Worm (Caenorhabditis elegans) whole organism, L1 larva: ENCODE results near the gene Y62E10A.13.

Experiments
- C04F5.9 ChIP-seq: sonication (generic microtip); optimal IDR thresholded peaks from 2 replicates; lab custom pipeline; 2016; ENCODE audit warnings: missing genetic modification characterization, missing compliant biosample characterization
- C16A3.4 ChIP-seq: fragments of 150-350 bp; optimal IDR thresholded peaks from 2 replicates; lab custom pipeline; 2014; ENCODE audit warnings: missing biosample characterization, missing genetic modification characterization
- aha-1 ChIP-seq: fragments of 150-350 bp; optimal IDR thresholded peaks from 2 replicates; lab custom pipeline; 2014; ENCODE audit warnings: missing biosample characterization, missing genetic modification characterization
- ceh-82 ChIP-seq, 3 experiments: fragments of 150-350 bp in 1 of 3; sonication (generic microtip) in 2 of 3; optimal IDR thresholded peaks; 2 replicates each; lab custom pipeline; 2014 to 2017; ENCODE audit warnings: missing biosample characterization in 3 of 3, missing genetic modification characterization in 3 of 3
- dsc-1 ChIP-seq: sonication (generic microtip); optimal IDR thresholded peaks from 2 replicates; lab custom pipeline; 2016; ENCODE audit warnings: mild to moderate bottlenecking, missing genetic modification characterization, missing compliant biosample characterization
- elt-3 ChIP-seq, 6 experiments: fragments of 150-350 bp in 1 of 6; sonication (generic microtip); optimal IDR thresholded peaks; 2 replicates each; lab custom pipeline; 2017 to 2018; ENCODE audit warnings: missing biosample characterization in 6 of 6, missing genetic modification characterization in 6 of 6, inconsistent platforms in 1 of 6
- grh-1 ChIP-seq: fragments of 200-800 bp; sonication (Bioruptor generic); IDR thresholded peaks from 2 replicates; pipeline ENCODE4 v1.3.6; 2022; ENCODE audit warnings: missing genetic modification reagents, missing genetic modification characterization, missing compliant biosample characterization
- hlh-17 ChIP-seq: fragments of 200-800 bp; sonication (Bioruptor generic); optimal IDR thresholded peaks from 2 replicates; lab custom pipeline; 2018; ENCODE audit warnings: missing genetic modification characterization, mild to moderate bottlenecking, missing compliant biosample characterization, moderate library complexity, borderline replicate concordance
- lin-35 ChIP-seq, 2 experiments: fragments of 150-350 bp; optimal IDR thresholded peaks; 2 replicates each; lab custom pipeline; 2014; ENCODE audit warnings: missing biosample characterization in 2 of 2, missing genetic modification characterization in 2 of 2, missing genetic modification reagents in 2 of 2
- nhr-77 ChIP-seq: fragments of 150-350 bp; optimal IDR thresholded peaks from 2 replicates; lab custom pipeline; 2014; ENCODE audit warnings: missing biosample characterization, missing genetic modification characterization
- snpc-4 ChIP-seq: fragments of 150-350 bp; optimal IDR thresholded peaks from 2 replicates; lab custom pipeline; 2014; ENCODE audit warnings: missing biosample characterization, missing genetic modification characterization
- ztf-11 ChIP-seq, 2 experiments: sonication (generic microtip); optimal IDR thresholded peaks; 2 replicates each; lab custom pipeline; 2016 to 2017; ENCODE audit warnings: missing genetic modification characterization in 2 of 2, missing biosample characterization in 1 of 2, missing compliant biosample characterization in 1 of 2

DNA sequence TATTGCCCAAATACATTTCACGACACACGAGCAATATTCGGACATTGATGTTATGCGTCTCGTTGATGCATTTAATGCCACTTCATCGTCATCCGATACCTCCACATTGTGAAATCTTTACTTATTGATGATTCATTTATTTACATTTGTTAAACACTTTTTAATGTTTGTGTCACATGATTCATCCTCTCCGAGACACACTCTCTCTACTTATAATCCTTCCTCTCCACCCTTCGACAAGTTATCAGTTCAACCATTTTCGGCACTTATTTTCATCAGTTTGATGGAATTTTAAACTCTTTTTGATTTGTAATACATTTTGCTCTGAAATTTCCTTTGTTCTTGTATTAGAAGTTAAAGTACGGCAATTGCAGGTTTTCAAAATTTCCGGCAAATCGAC, 52.8 kb downstream of the Y62E10A.13 start:
- TF ChIP-seq ztf-11 (tag; optimal IDR thresholded peaks at IDR 0.05; lab: Kevin White, UChicago) = no peak
- TF ChIP-seq dsc-1 (tag; lab: Kevin White, UChicago) = no peak
- no peak for TF ChIP-seq C04F5.9
- TF ChIP-seq lin-35 (GFP tag; optimal IDR thresholded peaks at IDR 0.05; lab: Kevin White, UChicago) = peak in 1 of 2 experiments; percentile 53
- no peak for TF ChIP-seq snpc-4 (tag; lab: Kevin White, UChicago)
- TF ChIP-seq elt-3 (tag; optimal IDR thresholded peaks at IDR 0.05; lab: Kevin White, UChicago) = no peak
- no peak for TF ChIP-seq hlh-17 (GFP tag; lab: Kevin White, UChicago)
- no peak for TF ChIP-seq nhr-77 (tag; lab: Kevin White, UChicago)
- TF ChIP-seq aha-1 (tag; lab: Kevin White, UChicago) = no peak
- no peak for TF ChIP-seq grh-1 (GFP tag; lab: Robert Waterston, UW)
- no peak for TF ChIP-seq ceh-82 (tag; optimal IDR thresholded peaks at IDR 0.05; lab: Kevin White, UChicago)
- no peak for TF ChIP-seq C16A3.4 (tag; lab: Kevin White, UChicago)
